Worm (Caenorhabditis elegans) whole organism, L4 larva: Measurements from ENCODE around the gene ZK1086.2.

Experiments used
- F49E8.2 ChIP-seq: sonication (generic microtip); optimal IDR thresholded peaks from 2 replicates; lab custom pipeline; 2016; ENCODE audit warnings: missing compliant biosample characterization, mild to moderate bottlenecking, missing genetic modification characterization, borderline replicate concordance
- R02D3.7 ChIP-seq: fragments of 150-350 bp; sonication (generic microtip); optimal IDR thresholded peaks from 3 replicates; lab custom pipeline; 2014; ENCODE audit warnings: missing biosample characterization, missing genetic modification characterization
- Y105C5A.15 ChIP-seq: fragments of 200-800 bp; sonication (Bioruptor generic); IDR thresholded peaks from 2 replicates; pipeline ENCODE4 v1.3.6; 2022; ENCODE audit warnings: missing genetic modification characterization, missing compliant biosample characterization
- Y48G9A.11 ChIP-seq: fragments of 200-800 bp; sonication (Bioruptor generic); IDR thresholded peaks from 2 replicates; pipeline ENCODE4 v1.3.6; 2022; ENCODE audit warnings: missing genetic modification reagents, missing genetic modification characterization, missing compliant biosample characterization
- ZK337.2 ChIP-seq: fragments of 200-800 bp; sonication (Bioruptor generic); IDR thresholded peaks from 2 replicates; pipeline ENCODE4 v1.3.6; 2022; ENCODE audit warnings: missing genetic modification reagents, missing genetic modification characterization, missing compliant biosample characterization
- aly-2 ChIP-seq: sonication (generic microtip); optimal IDR thresholded peaks from 2 replicates; lab custom pipeline; 2018; ENCODE audit warnings: missing biosample characterization, missing genetic modification characterization
- ama-1 ChIP-seq: fragments of 150-350 bp; optimal IDR thresholded peaks from 2 replicates; lab custom pipeline; 2014; ENCODE audit warnings: inconsistent platforms, mixed read lengths
- arid-1 ChIP-seq: fragments of 200-800 bp; sonication (Bioruptor generic); conservative IDR thresholded peaks from 2 replicates; pipeline ENCODE4 v1.3.6; 2022; ENCODE audit warnings: missing genetic modification reagents, missing genetic modification characterization, missing compliant biosample characterization
- attf-4 ChIP-seq: sonication (generic microtip); optimal IDR thresholded peaks from 3 replicates; lab custom pipeline; 2017; ENCODE audit warnings: missing biosample characterization, missing genetic modification characterization
- ceh-20 ChIP-seq: fragments of 200-800 bp; sonication (Bioruptor generic); IDR thresholded peaks from 2 replicates; pipeline ENCODE4 v1.3.6; 2022; ENCODE audit warnings: missing genetic modification reagents, missing genetic modification characterization, missing compliant biosample characterization
- ceh-28 ChIP-seq: fragments of 150-350 bp; optimal IDR thresholded peaks from 2 replicates; lab custom pipeline; 2014; ENCODE audit warnings: missing biosample characterization, missing genetic modification reagents, missing genetic modification characterization
- ceh-44 ChIP-seq: fragments of 200-800 bp; sonication (Bioruptor generic); IDR thresholded peaks from 2 replicates; pipeline ENCODE4 v1.3.6; 2022; ENCODE audit warnings: missing genetic modification reagents, missing genetic modification characterization, missing compliant biosample characterization
- ceh-82 ChIP-seq: sonication (generic microtip); optimal IDR thresholded peaks from 2 replicates; lab custom pipeline; 2017; ENCODE audit warnings: missing biosample characterization, missing genetic modification characterization
- ces-1 ChIP-seq: fragments of 150-350 bp; sonication (generic microtip); optimal IDR thresholded peaks from 4 replicates; lab custom pipeline; 2014; ENCODE audit warnings: missing biosample characterization, missing genetic modification reagents, missing genetic modification characterization
- daf-16 ChIP-seq, 3 experiments: sonication (generic microtip); optimal IDR thresholded peaks; 2 replicates each; lab custom pipeline; 2016 to 2017; ENCODE audit warnings: missing genetic modification characterization in 3 of 3, missing genetic modification reagents in 3 of 3, mild to moderate bottlenecking in 2 of 3, missing compliant biosample characterization in 2 of 3, missing biosample characterization in 1 of 3, moderate library complexity in 1 of 3
- dmd-9 ChIP-seq: fragments of 200-800 bp; sonication (Bioruptor generic); IDR thresholded peaks from 2 replicates; pipeline ENCODE4 v1.3.6; 2022; ENCODE audit warnings: missing genetic modification reagents, missing genetic modification characterization, missing compliant biosample characterization
- egl-27 ChIP-seq: sonication (generic microtip); optimal IDR thresholded peaks from 3 replicates; lab custom pipeline; 2017; ENCODE audit warnings: missing biosample characterization, missing genetic modification reagents, missing genetic modification characterization
- egl-43 ChIP-seq: fragments of 200-800 bp; sonication (Bioruptor generic); IDR thresholded peaks from 2 replicates; pipeline ENCODE4 v1.3.6; 2022; ENCODE audit warnings: missing genetic modification reagents, missing genetic modification characterization, missing compliant biosample characterization
- fkh-10 ChIP-seq: fragments of 150-350 bp; optimal IDR thresholded peaks from 2 replicates; lab custom pipeline; 2014; ENCODE audit warnings: missing biosample characterization, missing genetic modification reagents, missing genetic modification characterization
- gei-8 ChIP-seq: fragments of 200-800 bp; sonication (Bioruptor generic); optimal IDR thresholded peaks from 2 replicates; lab custom pipeline; 2018; ENCODE audit warnings: mild to moderate bottlenecking, missing genetic modification characterization, missing compliant biosample characterization
- hif-1 ChIP-seq, 2 experiments: sonication (generic microtip); optimal IDR thresholded peaks; 2 replicates each; lab custom pipeline; 2016 to 2017; ENCODE audit warnings: missing compliant biosample characterization in 2 of 2, missing genetic modification characterization in 2 of 2, missing genetic modification reagents in 2 of 2, missing genotype in 2 of 2, mild to moderate bottlenecking in 1 of 2
- hlh-11 ChIP-seq: fragments of 200-800 bp; sonication (Bioruptor generic); optimal IDR thresholded peaks from 2 replicates; lab custom pipeline; 2018; ENCODE audit warnings: mild to moderate bottlenecking, missing genetic modification characterization, missing compliant biosample characterization
- hmg-1.1 ChIP-seq: fragments of 200-800 bp; sonication (Bioruptor generic); IDR thresholded peaks from 2 replicates; pipeline ENCODE4 v1.3.6; 2022; ENCODE audit warnings: missing genetic modification reagents, missing genetic modification characterization, missing compliant biosample characterization
- lin-13 ChIP-seq: fragments of 150-350 bp; optimal IDR thresholded peaks from 2 replicates; lab custom pipeline; 2014; ENCODE audit warnings: missing biosample characterization, missing genetic modification reagents, missing genetic modification characterization
- lir-3 ChIP-seq: sonication (generic microtip); optimal IDR thresholded peaks from 2 replicates; lab custom pipeline; 2016; ENCODE audit warnings: mild to moderate bottlenecking, missing genetic modification characterization, missing compliant biosample characterization
- madf-5 ChIP-seq, 2 experiments: fragments of 200-800 bp; sonication (Bioruptor generic); IDR thresholded peaks; 2 replicates each; pipeline ENCODE4 v1.3.6; 2022; ENCODE audit warnings: missing compliant biosample characterization in 2 of 2, missing genetic modification characterization in 2 of 2
- mep-1 ChIP-seq: fragments of 150-350 bp; sonication (generic microtip); optimal IDR thresholded peaks from 3 replicates; lab custom pipeline; 2014; ENCODE audit warnings: missing biosample characterization, missing genetic modification characterization
- mxl-2 ChIP-seq: fragments of 200-800 bp; sonication (Bioruptor generic); conservative IDR thresholded peaks from 2 replicates; pipeline ENCODE4 v1.3.6; 2022; ENCODE audit warnings: missing genetic modification reagents, missing genetic modification characterization, missing compliant biosample characterization
- nhr-10 ChIP-seq: fragments of 150-350 bp; optimal IDR thresholded peaks from 2 replicates; lab custom pipeline; 2014; ENCODE audit warnings: missing biosample characterization, missing genetic modification characterization
- nhr-237 ChIP-seq: sonication (generic microtip); optimal IDR thresholded peaks from 2 replicates; lab custom pipeline; 2017; ENCODE audit warnings: missing biosample characterization, missing genetic modification characterization
- nhr-41 ChIP-seq: fragments of 200-800 bp; sonication (Bioruptor generic); IDR thresholded peaks from 2 replicates; pipeline ENCODE4 v1.3.6; 2022; ENCODE audit warnings: missing genetic modification reagents, missing genetic modification characterization, missing compliant biosample characterization
- nhr-6 ChIP-seq: fragments of 150-350 bp; optimal IDR thresholded peaks from 2 replicates; lab custom pipeline; 2014; ENCODE audit warnings: missing biosample characterization, missing genetic modification characterization
- nhr-76 ChIP-seq: fragments of 150-350 bp; optimal IDR thresholded peaks from 2 replicates; lab custom pipeline; 2014; ENCODE audit warnings: missing biosample characterization, missing genetic modification characterization
- nhr-77 ChIP-seq: fragments of 150-350 bp; optimal IDR thresholded peaks from 2 replicates; lab custom pipeline; 2014; ENCODE audit warnings: missing biosample characterization, missing genetic modification characterization
- php-3 ChIP-seq: fragments of 200-800 bp; sonication (Bioruptor generic); IDR thresholded peaks from 2 replicates; pipeline ENCODE4 v1.3.6; 2022; ENCODE audit warnings: missing genetic modification reagents, missing genetic modification characterization, missing compliant biosample characterization
- pqm-1 ChIP-seq: sonication (generic microtip); optimal IDR thresholded peaks from 2 replicates; lab custom pipeline; 2017; ENCODE audit warnings: missing biosample characterization, missing genetic modification characterization
- rbr-2 ChIP-seq: sonication (generic microtip); optimal IDR thresholded peaks from 2 replicates; lab custom pipeline; 2016; ENCODE audit warnings: missing genotype, missing genetic modification characterization, missing compliant biosample characterization
- saeg-2 ChIP-seq: fragments of 200-800 bp; sonication (Bioruptor generic); IDR thresholded peaks from 2 replicates; pipeline ENCODE4 v1.3.6; 2022; ENCODE audit warnings: missing genetic modification reagents, missing genetic modification characterization, missing compliant biosample characterization
- spr-1 ChIP-seq: sonication (generic microtip); optimal IDR thresholded peaks from 2 replicates; lab custom pipeline; 2016; ENCODE audit warnings: mild to moderate bottlenecking, missing genetic modification characterization, missing compliant biosample characterization
- spr-3 ChIP-seq: fragments of 200-800 bp; sonication (Bioruptor generic); optimal IDR thresholded peaks from 2 replicates; lab custom pipeline; 2018; ENCODE audit warnings: mild to moderate bottlenecking, missing genetic modification characterization, missing compliant biosample characterization
- unc-130 ChIP-seq: sonication (generic microtip); optimal IDR thresholded peaks from 2 replicates; lab custom pipeline; 2016; ENCODE audit warnings: missing genetic modification reagents, missing genetic modification characterization, missing compliant biosample characterization
- unc-62 ChIP-seq, 3 experiments: fragments of 150-350 bp in 1 of 3; sonication (generic microtip); optimal IDR thresholded peaks in 2 of 3; peaks in 1 of 3; 1 replicate in 1 of 3; 2 replicates in 2 of 3; lab custom pipeline; 2014 to 2017; ENCODE audit warnings: missing biosample characterization in 3 of 3, missing genetic modification characterization in 3 of 3, missing genetic modification reagents in 3 of 3, missing genotype in 1 of 3
- vab-7 ChIP-seq: fragments of 200-800 bp; sonication (Bioruptor generic); IDR thresholded peaks from 2 replicates; pipeline ENCODE4 v1.3.6; 2022; ENCODE audit warnings: missing genetic modification reagents, missing genetic modification characterization, missing compliant biosample characterization
- zfp-2 ChIP-seq: sonication (generic microtip); optimal IDR thresholded peaks from 2 replicates; lab custom pipeline; 2016; ENCODE audit warnings: mild to moderate bottlenecking, missing genetic modification characterization, missing compliant biosample characterization
- zfp-3 ChIP-seq: fragments of 200-800 bp; sonication (Bioruptor generic); conservative IDR thresholded peaks from 2 replicates; pipeline ENCODE4 v1.3.6; 2022; ENCODE audit warnings: missing genetic modification reagents, missing genetic modification characterization, missing compliant biosample characterization
- zip-11 ChIP-seq: fragments of 200-800 bp; sonication (Bioruptor generic); IDR thresholded peaks from 2 replicates; pipeline ENCODE4 v1.3.6; 2022; ENCODE audit warnings: missing genetic modification characterization, missing compliant biosample characterization
- zip-2 ChIP-seq: fragments of 150-350 bp; optimal IDR thresholded peaks from 2 replicates; lab custom pipeline; 2014; ENCODE audit warnings: missing biosample characterization, missing genetic modification characterization
- ztf-11 ChIP-seq: fragments of 150-350 bp; optimal IDR thresholded peaks from 2 replicates; lab custom pipeline; 2014; ENCODE audit warnings: missing biosample characterization, missing genetic modification characterization
- ztf-7 ChIP-seq: fragments of 150-350 bp; optimal IDR thresholded peaks from 2 replicates; lab custom pipeline; 2014; ENCODE audit warnings: missing biosample characterization, missing genetic modification characterization

Gene ZK1086.2

DNA sequence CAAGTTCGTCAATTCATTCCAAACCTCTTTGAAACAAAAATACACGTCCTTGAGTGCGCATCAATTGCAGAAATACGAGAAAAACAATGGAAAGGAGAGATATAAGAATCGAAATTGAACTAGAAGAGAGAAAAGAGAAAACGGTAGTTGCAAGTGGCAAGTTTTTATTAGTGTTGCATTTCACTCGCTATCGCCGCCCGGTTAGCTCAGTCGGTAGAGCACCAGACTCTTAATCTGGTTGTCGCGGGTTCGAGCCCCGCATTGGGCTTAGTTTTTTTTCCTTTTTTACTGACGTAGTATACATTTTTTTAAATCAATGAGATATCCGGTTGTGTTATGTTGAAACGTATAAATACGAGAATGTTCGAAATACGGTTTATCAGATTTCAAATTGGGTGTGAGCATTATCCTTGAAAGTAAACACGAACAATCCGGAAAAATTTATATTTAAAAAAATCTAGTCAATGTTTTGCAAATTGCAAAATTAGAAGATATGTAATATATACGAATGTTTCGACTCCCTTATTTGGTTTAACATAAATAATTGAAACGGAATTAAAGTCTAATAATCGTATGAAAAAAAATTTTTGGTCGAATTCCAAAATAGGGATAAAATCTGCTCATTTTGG lies 11.9 kb downstream of the ZK1086.2 start:
- TF ChIP-seq ceh-82 (tag; lab: Kevin White, UChicago) (no peak), ztf-11 (tag; lab: Kevin White, UChicago) (no peak), gei-8 (GFP tag; lab: Kevin White, UChicago) (no peak), aly-2 (no peak), ama-1 (lab: Kevin White, UChicago) (no peak), rbr-2 (tag; lab: Kevin White, UChicago) (peak; percentile 39), ceh-20 (GFP tag; lab: Robert Waterston, UW) (peak; percentile 73; the same call in 1 of the 2 replicates), dmd-9 (peak; percentile 69; the same call in 1 of the 2 replicates), ztf-7 (no peak), Y105C5A.15 (peak; percentile 80; the same call in 1 of the 2 replicates), php-3 (GFP tag; lab: Robert Waterston, UW) (peak; percentile 24; the same call in 1 of the 2 replicates), zfp-3 (GFP tag; lab: Robert Waterston, UW) (no peak), arid-1 (GFP tag; lab: Robert Waterston, UW) (peak; percentile 59), madf-5 (GFP tag; IDR thresholded peaks at IDR 0.05; lab: Robert Waterston, UW) (peak; percentile 82 to 86; a peak in 3 of 4 replicates), spr-3 (GFP tag; lab: Kevin White, UChicago) (no peak), nhr-10 (tag; lab: Kevin White, UChicago) (no peak), vab-7 (GFP tag; lab: Robert Waterston, UW) (peak; percentile 88), egl-43 (GFP tag; lab: Robert Waterston, UW) (no peak; the same call in 1 of the 2 replicates), mxl-2 (GFP tag; lab: Robert Waterston, UW) (peak; percentile 69), attf-4 (tag; lab: Kevin White, UChicago) (no peak), Y48G9A.11 (GFP tag; lab: Robert Waterston, UW) (peak; percentile 59; the same call in 1 of the 2 replicates), pqm-1 (no peak), fkh-10 (no peak), nhr-41 (GFP tag; lab: Robert Waterston, UW) (0 out of 2 replicates have a peak, but pooled peaks have one; percentile 20), nhr-76 (tag; lab: Kevin White, UChicago) (no peak), lin-13 (GFP tag; lab: Kevin White, UChicago) (peak; percentile 12), ceh-44 (GFP tag; lab: Robert Waterston, UW) (peak; percentile 36; the same call in 1 of the 2 replicates), hif-1 (tag; optimal IDR thresholded peaks at IDR 0.05; lab: Kevin White, UChicago) (no peak), zip-2 (no peak), unc-130 (GFP tag; lab: Kevin White, UChicago) (no peak), unc-62 (GFP tag; optimal IDR thresholded peaks at IDR 0.05 in 1 of 2; lab: Kevin White, UChicago) (no peak), unc-62 (tag; optimal IDR thresholded peaks at IDR 0.05; lab: Kevin White, UChicago) (no peak), F49E8.2 (tag; lab: Kevin White, UChicago) (peak; percentile 62), R02D3.7 (tag; lab: Kevin White, UChicago) (no peak), ZK337.2 (peak; percentile 65; the same call in 1 of the 2 replicates), hmg-1.1 (GFP tag; lab: Robert Waterston, UW) (peak; percentile 65), daf-16 (GFP tag; optimal IDR thresholded peaks at IDR 0.05; lab: Kevin White, UChicago) (peak; percentile 14 to 72), daf-16 (tag; optimal IDR thresholded peaks at IDR 0.05; lab: Kevin White, UChicago) (peak; percentile 36), egl-27 (no peak), mep-1 (tag; lab: Kevin White, UChicago) (no peak), nhr-237 (tag; lab: Kevin White, UChicago) (no peak), nhr-77 (tag; lab: Kevin White, UChicago) (no peak), spr-1 (tag; lab: Kevin White, UChicago) (peak; percentile 14), hlh-11 (peak; percentile 21), ceh-28 (no peak), saeg-2 (GFP tag; lab: Robert Waterston, UW) (0 out of 2 replicates have a peak, but pooled peaks have one; percentile 64), nhr-6 (peak; percentile 41), zip-11 (no peak), lir-3 (tag; lab: Kevin White, UChicago) (peak; percentile 51), zfp-2 (tag; lab: Kevin White, UChicago) (no peak), ces-1 (GFP tag; lab: Kevin White, UChicago) (no peak)
